Worm (Caenorhabditis elegans): Measurements from ENCODE around the gene puf-6.
"Not testable (repeated sequence)": the region's sequence is repeated elsewhere in the genome, so short reads cannot be mapped to it uniquely, and the experiment has no call there.

The puf-6 gene

ce11 chrII:13043433-13044054, at the start of gene puf-6:
TSS of gene puf-6 (minus strand) at chrII:13043445.
- not testable (repeated sequence) for TF ChIP-seq aly-1 (tag; optimal IDR thresholded peaks at IDR 0.05); tra-4 (tag; optimal IDR thresholded peaks at IDR 0.05); pes-1 (GFP tag; IDR thresholded peaks at IDR 0.05)

- TF ChIP-seq tbx-11 (GFP tag; IDR thresholded peaks at IDR 0.05) (no peak), tbx-37 (GFP tag; conservative IDR thresholded peaks at IDR 0.05) (no peak), hmg-4 (GFP tag; optimal IDR thresholded peaks at IDR 0.05) (no peak), flt-1 (GFP tag; IDR thresholded peaks at IDR 0.05) (no peak), tra-4 (tag; optimal IDR thresholded peaks at IDR 0.05) (no peak), F13C5.2 (tag; optimal IDR thresholded peaks at IDR 0.05) (no peak), aly-1 (tag; optimal IDR thresholded peaks at IDR 0.05) (no peak), ceh-13 (GFP tag; optimal IDR thresholded peaks at IDR 0.05) (no peak), hmbx-1 (tag; optimal IDR thresholded peaks at IDR 0.05) (no peak), hnd-1 (tag; optimal IDR thresholded peaks at IDR 0.05) (no peak), scrt-1 (GFP tag; IDR thresholded peaks at IDR 0.05) (no peak), sea-1 (GFP tag; conservative IDR thresholded peaks at IDR 0.05) (no peak), ama-1 (optimal IDR thresholded peaks at IDR 0.05) (no peak), pes-1 (GFP tag; IDR thresholded peaks at IDR 0.05) (no peak), B0310.2 (tag; optimal IDR thresholded peaks at IDR 0.05) (no peak), ceh-36 (tag; optimal IDR thresholded peaks at IDR 0.05) (no peak)
These were observed 48.6 kb upstream of the puf-6 start for ce11 chrII:13091857-13092256.

ce11 chrII:13091123-13091522, 47.9 kb upstream of the puf-6 start, which contains the start of gene Y81G3A.4:
TSS of gene Y81G3A.4 (plus strand) at chrII:13091423.
- no peak for TF ChIP-seq ama-1 (optimal IDR thresholded peaks at IDR 0.05)
- TF ChIP-seq ceh-36 (tag; optimal IDR thresholded peaks at IDR 0.05): no peak
- TF ChIP-seq tbx-11 (GFP tag; IDR thresholded peaks at IDR 0.05): no peak
- no peak for TF ChIP-seq hmg-4 (GFP tag; optimal IDR thresholded peaks at IDR 0.05)
- TF ChIP-seq ceh-13 (GFP tag; optimal IDR thresholded peaks at IDR 0.05): no peak
- no peak for TF ChIP-seq scrt-1 (GFP tag; IDR thresholded peaks at IDR 0.05)
- TF ChIP-seq sea-1 (GFP tag; conservative IDR thresholded peaks at IDR 0.05): no peak
- no peak for TF ChIP-seq tra-4 (tag; optimal IDR thresholded peaks at IDR 0.05)
- TF ChIP-seq F13C5.2 (tag; optimal IDR thresholded peaks at IDR 0.05): no peak
- no peak for TF ChIP-seq ets-7 (tag; optimal IDR thresholded peaks at IDR 0.05)
- TF ChIP-seq B0310.2 (tag; optimal IDR thresholded peaks at IDR 0.05): no peak
- no peak for TF ChIP-seq pes-1 (GFP tag; IDR thresholded peaks at IDR 0.05)
- TF ChIP-seq hnd-1 (tag; optimal IDR thresholded peaks at IDR 0.05): no peak
- no peak for TF ChIP-seq flt-1 (GFP tag; IDR thresholded peaks at IDR 0.05)

ce11 chrII:13085951-13086350, 42.7 kb upstream of the puf-6 start:
- TF ChIP-seq pes-1 (GFP tag; IDR thresholded peaks at IDR 0.05): no peak
- TF ChIP-seq ama-1 (optimal IDR thresholded peaks at IDR 0.05): no peak
- no peak for TF ChIP-seq flt-1 (GFP tag; IDR thresholded peaks at IDR 0.05)

ce11 chrII:13083752-13084214, 40.5 kb upstream of the puf-6 start, which contains the start of the genes Y81G3A.1 and gcn-2:
TSS of gene Y81G3A.1 (minus strand) at chrII:13083926.
TSS of gene gcn-2 (plus strand) at chrII:13084164.
- TF ChIP-seq F13C5.2 (tag; optimal IDR thresholded peaks at IDR 0.05): peak; percentile 38
- TF ChIP-seq ets-7 (tag; optimal IDR thresholded peaks at IDR 0.05): no peak

ce11 chrII:13082403-13082802, 39.2 kb upstream of the puf-6 start, which contains the start of gene Y81G3A.6:
TSS of gene Y81G3A.6 (minus strand) at chrII:13082503.
- not testable (repeated sequence) for TF ChIP-seq ceh-36, aly-1, ets-7 (tag; optimal IDR thresholded peaks at IDR 0.05)

- not testable (repeated sequence) for TF ChIP-seq B0310.2 (tag; optimal IDR thresholded peaks at IDR 0.05); hnd-1 (tag; optimal IDR thresholded peaks at IDR 0.05); sea-1 (GFP tag; conservative IDR thresholded peaks at IDR 0.05)
These were observed 37.4 kb upstream of the puf-6 start, which contains the start of gene Y81G3A.2 for ce11 chrII:13080607-13081006. TSS of gene Y81G3A.2 (plus strand) at chrII:13080907.

ce11 chrII:13078848-13079428, 35.7 kb upstream of the puf-6 start, which contains the start of gene F42G4.6:
TSS of gene F42G4.6 (plus strand) at chrII:13079378.
- TF ChIP-seq hmg-4 (GFP tag; optimal IDR thresholded peaks at IDR 0.05): no peak
- no peak for TF ChIP-seq tbx-11 (GFP tag; IDR thresholded peaks at IDR 0.05)
- TF ChIP-seq B0310.2 (tag; optimal IDR thresholded peaks at IDR 0.05): no peak
- no peak for TF ChIP-seq ceh-36 (tag; optimal IDR thresholded peaks at IDR 0.05)
- TF ChIP-seq ets-7 (tag; optimal IDR thresholded peaks at IDR 0.05): no peak
- no peak for TF ChIP-seq scrt-1 (GFP tag; IDR thresholded peaks at IDR 0.05)
- no peak for TF ChIP-seq aly-1 (tag; optimal IDR thresholded peaks at IDR 0.05)
- TF ChIP-seq ama-1 (optimal IDR thresholded peaks at IDR 0.05): no peak
- no peak for TF ChIP-seq sea-1 (GFP tag; conservative IDR thresholded peaks at IDR 0.05)
